Worm (Caenorhabditis elegans): ENCODE measurements around the gene col-158.

DNA sequence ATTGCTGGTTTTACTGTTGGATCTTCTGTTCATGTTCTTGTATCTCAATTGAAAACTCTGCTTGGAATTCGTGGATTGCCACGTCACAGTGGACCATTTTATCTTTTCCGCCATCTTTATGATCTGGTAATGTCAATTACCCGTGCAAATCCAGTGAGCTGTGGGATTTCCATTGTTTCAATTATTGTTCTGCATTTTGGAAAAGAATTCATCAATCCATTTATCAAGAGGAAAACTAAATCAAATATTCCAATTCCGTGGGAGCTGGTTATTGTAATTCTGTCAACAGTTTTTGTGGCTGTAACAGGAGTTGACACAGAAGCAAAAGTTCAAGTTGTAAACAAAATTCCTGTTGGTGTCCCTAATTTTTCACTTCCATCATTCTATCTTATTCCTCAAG, 47.3 kb downstream of the col-158 start:
- TF ChIP-seq hnd-1 (tag; optimal IDR thresholded peaks at IDR 0.05) (no peak), flt-1 (GFP tag; IDR thresholded peaks at IDR 0.05) (no peak), hmg-4 (GFP tag; optimal IDR thresholded peaks at IDR 0.05) (no peak), tra-4 (tag; optimal IDR thresholded peaks at IDR 0.05) (no peak), B0310.2 (tag; optimal IDR thresholded peaks at IDR 0.05) (no peak)
